Worm (Caenorhabditis elegans) whole organism, L1 larva: ENCODE results near the gene C12D5.5.

Experiments
- ceh-82 ChIP-seq, 3 experiments: fragments of 150-350 bp in 1 of 3; sonication (generic microtip) in 2 of 3; optimal IDR thresholded peaks; 2 replicates each; lab custom pipeline; 2014 to 2017; ENCODE audit warnings: missing biosample characterization in 3 of 3, missing genetic modification characterization in 3 of 3
- egl-27 ChIP-seq, 2 experiments: fragments of 150-350 bp in 1 of 2; sonication (generic microtip); optimal IDR thresholded peaks; 3 replicates each; lab custom pipeline; 2017 to 2018; ENCODE audit warnings: missing biosample characterization in 2 of 2, missing genetic modification characterization in 2 of 2, missing genetic modification reagents in 2 of 2
- elt-3 ChIP-seq, 6 experiments: fragments of 150-350 bp in 1 of 6; sonication (generic microtip); optimal IDR thresholded peaks; 2 replicates each; lab custom pipeline; 2017 to 2018; ENCODE audit warnings: missing biosample characterization in 6 of 6, missing genetic modification characterization in 6 of 6, inconsistent platforms in 1 of 6
- fkh-10 ChIP-seq: sonication (generic microtip); optimal IDR thresholded peaks from 2 replicates; lab custom pipeline; 2017; ENCODE audit warnings: missing biosample characterization, missing genetic modification reagents, missing genetic modification characterization
- isw-1 ChIP-seq: fragments of 200-800 bp; sonication (Bioruptor generic); IDR thresholded peaks from 2 replicates; pipeline ENCODE4 v1.3.6; 2022; ENCODE audit warnings: missing genetic modification characterization, missing compliant biosample characterization
- mep-1 ChIP-seq: fragments of 150-350 bp; optimal IDR thresholded peaks from 2 replicates; lab custom pipeline; 2014; ENCODE audit warnings: missing biosample characterization, missing genetic modification characterization
- nhr-11 ChIP-seq: fragments of 150-350 bp; optimal IDR thresholded peaks from 2 replicates; lab custom pipeline; 2014; ENCODE audit warnings: missing biosample characterization, missing genetic modification characterization
- unc-62 ChIP-seq: fragments of 150-350 bp; optimal IDR thresholded peaks from 2 replicates; lab custom pipeline; 2014; ENCODE audit warnings: missing biosample characterization, missing genetic modification reagents, missing genetic modification characterization
- unc-86 ChIP-seq: sonication (generic microtip); optimal IDR thresholded peaks from 2 replicates; lab custom pipeline; 2016; ENCODE audit warnings: missing genetic modification characterization, missing compliant biosample characterization

DNA sequence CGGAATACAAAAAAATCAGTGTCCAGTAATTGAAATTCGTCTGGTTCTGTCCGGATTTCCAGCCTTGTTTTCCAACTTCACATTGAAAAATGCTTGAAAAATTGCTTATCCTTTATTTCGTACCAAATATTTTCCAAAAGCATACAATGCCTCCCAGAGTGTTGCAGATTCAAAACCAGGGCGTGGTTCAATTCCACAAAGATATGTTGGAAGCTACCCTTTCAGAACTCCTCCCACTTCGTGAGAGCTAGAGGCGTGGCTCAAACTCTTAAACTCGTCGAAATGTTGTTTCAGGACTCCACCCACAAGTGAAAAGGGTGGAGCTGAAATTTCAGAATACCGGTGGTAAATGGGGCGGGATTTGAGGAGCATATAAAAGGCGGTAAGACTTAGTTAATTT, 7.9 kb downstream of the C12D5.5 start, which contains the start of gene C12D5.3:
- TF ChIP-seq ceh-82 (tag; optimal IDR thresholded peaks at IDR 0.05; lab: Kevin White, UChicago) (no peak), elt-3 (tag; optimal IDR thresholded peaks at IDR 0.05; lab: Kevin White, UChicago) (no peak), unc-86 (tag; lab: Kevin White, UChicago) (no peak), unc-62 (GFP tag; lab: Kevin White, UChicago) (no peak), fkh-10 (no peak), nhr-11 (tag; lab: Kevin White, UChicago) (no peak), egl-27 (tag; optimal IDR thresholded peaks at IDR 0.05; lab: Kevin White, UChicago) (no peak), mep-1 (tag; lab: Kevin White, UChicago) (no peak), isw-1 (GFP tag; lab: Robert Waterston, UW) (no peak)
